Worm (Caenorhabditis elegans): ENCODE data around the gene spig-10.

ce11 chrV:6997041-6997552 is 9.0 kb upstream of the spig-10 start, which contains the start of gene nhr-107:
- TF ChIP-seq ZK546.5 (tag; optimal IDR thresholded peaks at IDR 0.05) = no peak
- no peak for TF ChIP-seq ama-1 (optimal IDR thresholded peaks at IDR 0.05)
- no peak for TF ChIP-seq egl-27 (tag; optimal IDR thresholded peaks at IDR 0.05)
- no peak for TF ChIP-seq unc-62 (GFP tag; optimal IDR thresholded peaks at IDR 0.05 in 1 of 2)
- no peak for TF ChIP-seq unc-62 (tag; optimal IDR thresholded peaks at IDR 0.05)
- no peak for TF ChIP-seq set-16 (GFP tag; IDR thresholded peaks at IDR 0.05)
- TF ChIP-seq ces-1 (GFP tag; optimal IDR thresholded peaks at IDR 0.05) = no peak
- peak; percentile 96 for TF ChIP-seq nhr-28 (tag; optimal IDR thresholded peaks at IDR 0.05)
- no peak for TF ChIP-seq ztf-7 (tag; optimal IDR thresholded peaks at IDR 0.05)
- TF ChIP-seq daf-19 (GFP tag; conservative IDR thresholded peaks at IDR 0.05) = no peak
- TF ChIP-seq nhr-42 (GFP tag; IDR thresholded peaks at IDR 0.05) = no peak
- TF ChIP-seq lin-1 (GFP tag; IDR thresholded peaks at IDR 0.05) = no peak
